Worm (Caenorhabditis elegans) whole organism, L3 larva: Measurements from ENCODE around the gene pgp-3.

Experiments used
- R02D3.7 ChIP-seq: fragments of 150-350 bp; optimal IDR thresholded peaks from 2 replicates; lab custom pipeline; 2014; ENCODE audit warnings: missing biosample characterization, missing genetic modification characterization
- ZK546.5 ChIP-seq: sonication (generic microtip); optimal IDR thresholded peaks from 2 replicates; lab custom pipeline; 2017; ENCODE audit warnings: missing biosample characterization, missing genetic modification characterization
- ceh-82 ChIP-seq: fragments of 150-350 bp; optimal IDR thresholded peaks from 2 replicates; lab custom pipeline; 2014; ENCODE audit warnings: missing biosample characterization, missing genetic modification characterization
- daf-12 ChIP-seq: fragments of 150-350 bp; optimal IDR thresholded peaks from 2 replicates; lab custom pipeline; 2014; ENCODE audit warnings: missing biosample characterization, missing genetic modification reagents, missing genetic modification characterization
- egl-27 ChIP-seq: sonication (generic microtip); optimal IDR thresholded peaks from 4 replicates; lab custom pipeline; 2017; ENCODE audit warnings: missing biosample characterization, missing genetic modification reagents, missing genetic modification characterization
- egl-5 ChIP-seq: fragments of 150-350 bp; optimal IDR thresholded peaks from 2 replicates; lab custom pipeline; 2017; ENCODE audit warnings: missing biosample characterization, missing genetic modification reagents, missing genetic modification characterization, inconsistent platforms
- elt-1 ChIP-seq: fragments of 150-350 bp; optimal IDR thresholded peaks from 2 replicates; lab custom pipeline; 2014; ENCODE audit warnings: missing biosample characterization, missing genetic modification characterization
- elt-2 ChIP-seq: sonication (generic microtip); optimal IDR thresholded peaks from 2 replicates; lab custom pipeline; 2016; ENCODE audit warnings: missing genetic modification reagents, mild to moderate bottlenecking, missing genetic modification characterization, missing compliant biosample characterization
- elt-3 ChIP-seq, 3 experiments: fragments of 150-350 bp in 1 of 3; sonication (generic microtip) in 2 of 3; optimal IDR thresholded peaks; 2 replicates in 2 of 3; 4 replicates in 1 of 3; lab custom pipeline; 2014 to 2017; ENCODE audit warnings: missing biosample characterization in 3 of 3, missing genetic modification characterization in 3 of 3
- eor-1 ChIP-seq, 2 experiments: fragments of 150-350 bp; optimal IDR thresholded peaks; 2 replicates each; lab custom pipeline; 2014 to 2018; ENCODE audit warnings: missing biosample characterization in 2 of 2, missing genetic modification characterization in 2 of 2
- fkh-2 ChIP-seq: fragments of 150-350 bp; optimal IDR thresholded peaks from 2 replicates; lab custom pipeline; 2014; ENCODE audit warnings: missing biosample characterization, missing genetic modification reagents, missing genetic modification characterization
- fos-1 ChIP-seq: fragments of 150-350 bp; optimal IDR thresholded peaks from 2 replicates; lab custom pipeline; 2014; ENCODE audit warnings: missing biosample characterization, missing genetic modification characterization
- hmg-11 ChIP-seq: sonication (generic microtip); optimal IDR thresholded peaks from 2 replicates; lab custom pipeline; 2016; ENCODE audit warnings: missing genetic modification characterization, missing compliant biosample characterization
- jun-1 ChIP-seq: fragments of 150-350 bp; optimal IDR thresholded peaks from 2 replicates; lab custom pipeline; 2014; ENCODE audit warnings: missing biosample characterization, missing genetic modification reagents, missing genetic modification characterization
- lin-39 ChIP-seq: fragments of 150-350 bp; optimal IDR thresholded peaks from 2 replicates; lab custom pipeline; 2018; ENCODE audit warnings: missing biosample characterization, missing genetic modification reagents, missing genetic modification characterization
- mml-1 ChIP-seq: fragments of 150-350 bp; sonication (generic microtip); optimal IDR thresholded peaks from 3 replicates; lab custom pipeline; 2014; ENCODE audit warnings: missing biosample characterization, missing genetic modification characterization
- nhr-11 ChIP-seq: fragments of 150-350 bp; optimal IDR thresholded peaks from 2 replicates; lab custom pipeline; 2014; ENCODE audit warnings: missing biosample characterization, missing genetic modification characterization
- nhr-12 ChIP-seq: fragments of 150-350 bp; optimal IDR thresholded peaks from 2 replicates; lab custom pipeline; 2014; ENCODE audit warnings: missing biosample characterization, missing genetic modification characterization
- nhr-23 ChIP-seq: fragments of 150-350 bp; optimal IDR thresholded peaks from 2 replicates; lab custom pipeline; 2014; ENCODE audit warnings: missing biosample characterization, missing genetic modification reagents, missing genetic modification characterization
- nhr-237 ChIP-seq: fragments of 150-350 bp; optimal IDR thresholded peaks from 2 replicates; lab custom pipeline; 2014; ENCODE audit warnings: missing biosample characterization, missing genetic modification characterization
- nhr-25 ChIP-seq: sonication (generic microtip); optimal IDR thresholded peaks from 2 replicates; lab custom pipeline; 2017; ENCODE audit warnings: missing biosample characterization, missing genetic modification characterization
- nhr-28 ChIP-seq: fragments of 150-350 bp; optimal IDR thresholded peaks from 2 replicates; lab custom pipeline; 2014; ENCODE audit warnings: missing biosample characterization, missing genetic modification characterization
- nhr-43 ChIP-seq: sonication (generic microtip); optimal IDR thresholded peaks from 2 replicates; lab custom pipeline; 2016; ENCODE audit warnings: mild to moderate bottlenecking, missing genetic modification characterization, missing compliant biosample characterization; ENCODE audit not compliant: poor library complexity, severe bottlenecking
- nhr-77 ChIP-seq: fragments of 150-350 bp; optimal IDR thresholded peaks from 2 replicates; lab custom pipeline; 2014; ENCODE audit warnings: missing biosample characterization, missing genetic modification characterization
- pha-4 ChIP-seq: fragments of 150-350 bp; optimal IDR thresholded peaks from 2 replicates; lab custom pipeline; 2014; ENCODE audit warnings: missing biosample characterization, missing genetic modification reagents, missing genetic modification characterization
- pqm-1 ChIP-seq: fragments of 150-350 bp; optimal IDR thresholded peaks from 2 replicates; lab custom pipeline; 2017; ENCODE audit warnings: missing biosample characterization, missing genetic modification characterization, inconsistent platforms
- sea-2 ChIP-seq: fragments of 150-350 bp; sonication (generic microtip); optimal IDR thresholded peaks from 4 replicates; lab custom pipeline; 2014; ENCODE audit warnings: missing biosample characterization, missing genetic modification reagents, missing genetic modification characterization
- skn-1 ChIP-seq: fragments of 150-350 bp; optimal IDR thresholded peaks from 2 replicates; lab custom pipeline; 2014; ENCODE audit warnings: missing biosample characterization, missing genetic modification characterization
- snpc-4 ChIP-seq: fragments of 150-350 bp; optimal IDR thresholded peaks from 2 replicates; lab custom pipeline; 2014; ENCODE audit warnings: missing biosample characterization, missing genetic modification characterization
- unc-39 ChIP-seq: sonication (generic microtip); optimal IDR thresholded peaks from 4 replicates; lab custom pipeline; 2017; ENCODE audit warnings: missing biosample characterization, missing genetic modification characterization
- unc-62 ChIP-seq: fragments of 150-350 bp; sonication (generic microtip); optimal IDR thresholded peaks from 4 replicates; lab custom pipeline; 2014; ENCODE audit warnings: missing biosample characterization, missing genetic modification reagents, missing genetic modification characterization
- ztf-11 ChIP-seq: fragments of 150-350 bp; optimal IDR thresholded peaks from 2 replicates; lab custom pipeline; 2014; ENCODE audit warnings: missing biosample characterization, missing genetic modification characterization
- ztf-4 ChIP-seq: fragments of 150-350 bp; optimal IDR thresholded peaks from 2 replicates; lab custom pipeline; 2014; ENCODE audit warnings: missing biosample characterization, missing genetic modification characterization

The pgp-3 gene

ce11 chrX:11346155-11346554 is 5.8 kb upstream of the pgp-3 start, which contains the start of gene oct-2:
oct-2 (plus strand) TSS chrX:11346455.
- TF ChIP-seq ztf-4 (tag; lab: Kevin White, UChicago), result no peak
- TF ChIP-seq jun-1, result no peak
- TF ChIP-seq ztf-11 (tag; lab: Kevin White, UChicago), result no peak
- TF ChIP-seq nhr-77 (tag; lab: Kevin White, UChicago), result no peak
- no peak for TF ChIP-seq unc-39 (tag; lab: Kevin White, UChicago)
- no peak for TF ChIP-seq R02D3.7 (tag; lab: Kevin White, UChicago)
- TF ChIP-seq elt-1 (tag; lab: Kevin White, UChicago), result no peak
- TF ChIP-seq egl-27, result no peak
- no peak for TF ChIP-seq nhr-23 (tag; lab: Kevin White, UChicago)
- no peak for TF ChIP-seq mml-1 (tag; lab: Kevin White, UChicago)
- no peak for TF ChIP-seq nhr-43 (tag; lab: Kevin White, UChicago)
- no peak for TF ChIP-seq ceh-82 (tag; lab: Kevin White, UChicago)
- TF ChIP-seq hmg-11 (tag; lab: Kevin White, UChicago), result no peak
- TF ChIP-seq eor-1 (tag; optimal IDR thresholded peaks at IDR 0.05; lab: Kevin White, UChicago), result no peak

- no peak for TF ChIP-seq nhr-237
- TF ChIP-seq elt-3 (tag; optimal IDR thresholded peaks at IDR 0.05; lab: Kevin White, UChicago), result no peak
- peak; percentile 21 for TF ChIP-seq pqm-1 (tag; lab: Kevin White, UChicago)
- TF ChIP-seq mml-1 (tag; lab: Kevin White, UChicago), result no peak
- TF ChIP-seq fkh-2 (tag; lab: Kevin White, UChicago), result no peak
- peak; percentile 91 for TF ChIP-seq elt-2 (tag; lab: Kevin White, UChicago)
- TF ChIP-seq nhr-11, result no peak
- TF ChIP-seq, all 47 proteins: peak for 2
Observed at ce11 chrX:11351288-11351687, 668 bp upstream of the pgp-3 start.

ce11 chrX:11355856-11356255 is 3.9 kb downstream of the pgp-3 start:
- TF ChIP-seq nhr-11, result no peak
- no peak for TF ChIP-seq ZK546.5
- TF ChIP-seq lin-39 (tag; lab: Kevin White, UChicago), result no peak
- TF ChIP-seq sea-2 (GFP tag; lab: Kevin White, UChicago), result no peak
- TF ChIP-seq eor-1 (tag; optimal IDR thresholded peaks at IDR 0.05; lab: Kevin White, UChicago), result no peak
- no peak for TF ChIP-seq nhr-237
- TF ChIP-seq ztf-4 (tag; lab: Kevin White, UChicago), result no peak
- TF ChIP-seq nhr-12, result no peak

- TF ChIP-seq elt-2 (tag; lab: Kevin White, UChicago) (no peak), daf-12 (tag; lab: Kevin White, UChicago) (no peak), unc-62 (GFP tag; lab: Kevin White, UChicago) (no peak), sea-2 (GFP tag; lab: Kevin White, UChicago) (no peak)
Observed at ce11 chrX:11357516-11357915, 5.6 kb downstream of the pgp-3 start, which contains the start of gene pgp-4. pgp-4 (plus strand) TSS chrX:11357816.

- TF ChIP-seq nhr-43 (tag; lab: Kevin White, UChicago), result no peak
- TF ChIP-seq mml-1 (tag; lab: Kevin White, UChicago), result no peak
- no peak for TF ChIP-seq nhr-77 (tag; lab: Kevin White, UChicago)
- no peak for TF ChIP-seq elt-1 (tag; lab: Kevin White, UChicago)
- TF ChIP-seq fos-1 (tag; lab: Kevin White, UChicago), result no peak
- no peak for TF ChIP-seq daf-12 (tag; lab: Kevin White, UChicago)
- no peak for TF ChIP-seq nhr-28 (tag; lab: Kevin White, UChicago)
- TF ChIP-seq skn-1 (tag; lab: Kevin White, UChicago), result no peak
- no peak for TF ChIP-seq snpc-4
- TF ChIP-seq pqm-1 (tag; lab: Kevin White, UChicago), result no peak
- TF ChIP-seq elt-2 (tag; lab: Kevin White, UChicago), result peak; percentile 36
- no peak for TF ChIP-seq eor-1 (tag; optimal IDR thresholded peaks at IDR 0.05; lab: Kevin White, UChicago)
- no peak for TF ChIP-seq unc-62 (GFP tag; lab: Kevin White, UChicago)
- TF ChIP-seq egl-5, result no peak
- TF ChIP-seq pha-4, result peak; percentile 71
- TF ChIP-seq nhr-25 (tag; lab: Kevin White, UChicago), result no peak
Observed at ce11 chrX:11364914-11365313, 13.0 kb downstream of the pgp-3 start.
